Worm (Caenorhabditis elegans) whole organism, L1 larva: ENCODE data around the gene mltn-3.

ENCODE experiments used
- ceh-8 ChIP-seq: fragments of 200-800 bp; sonication (Bioruptor generic); optimal IDR thresholded peaks from 2 replicates; lab custom pipeline; 2018; ENCODE audit warnings: mild to moderate bottlenecking, missing genetic modification characterization, moderate library complexity, missing compliant biosample characterization
- ceh-82 ChIP-seq, 3 experiments: fragments of 150-350 bp in 1 of 3; sonication (generic microtip) in 2 of 3; optimal IDR thresholded peaks; 2 replicates each; lab custom pipeline; 2014 to 2017; ENCODE audit warnings: missing biosample characterization in 3 of 3, missing genetic modification characterization in 3 of 3
- ceh-88 ChIP-seq: fragments of 200-800 bp; sonication (Bioruptor generic); IDR thresholded peaks from 2 replicates; pipeline ENCODE4 v1.3.6; 2022; ENCODE audit warnings: missing genetic modification characterization, missing compliant biosample characterization
- ces-1 ChIP-seq: fragments of 150-350 bp; optimal IDR thresholded peaks from 2 replicates; lab custom pipeline; 2014; ENCODE audit warnings: missing biosample characterization, missing genetic modification reagents, missing genetic modification characterization
- dpl-1 ChIP-seq, 3 experiments: fragments of 150-350 bp in 2 of 3; sonication (generic microtip) in 1 of 3; optimal IDR thresholded peaks; 2 replicates each; lab custom pipeline; 2014 to 2017; ENCODE audit warnings: missing biosample characterization in 3 of 3, missing genetic modification characterization in 3 of 3, missing genetic modification reagents in 3 of 3
- dsc-1 ChIP-seq: sonication (generic microtip); optimal IDR thresholded peaks from 2 replicates; lab custom pipeline; 2016; ENCODE audit warnings: mild to moderate bottlenecking, missing genetic modification characterization, missing compliant biosample characterization
- efl-1 ChIP-seq, 4 experiments: fragments of 150-350 bp; optimal IDR thresholded peaks in 3 of 4; peaks in 1 of 4; 1 replicate in 1 of 4; 2 replicates in 3 of 4; lab custom pipeline; 2014; ENCODE audit warnings: missing biosample characterization in 2 of 4, missing genetic modification characterization in 2 of 4, missing genetic modification reagents in 2 of 4
- egl-13 ChIP-seq: sonication (generic microtip); optimal IDR thresholded peaks from 2 replicates; lab custom pipeline; 2016; ENCODE audit warnings: missing genotype, missing genetic modification reagents, missing genetic modification characterization, missing compliant biosample characterization
- elt-2 ChIP-seq: sonication (generic microtip); optimal IDR thresholded peaks from 2 replicates; lab custom pipeline; 2016; ENCODE audit warnings: missing genetic modification characterization, mild to moderate bottlenecking, inconsistent platforms, missing compliant biosample characterization, missing genetic modification reagents
- ets-5 ChIP-seq: fragments of 200-800 bp; sonication (Bioruptor generic); IDR thresholded peaks from 2 replicates; pipeline ENCODE4 v1.3.6; 2022; ENCODE audit warnings: missing genetic modification characterization, missing compliant biosample characterization
- fos-1 ChIP-seq: fragments of 150-350 bp; optimal IDR thresholded peaks from 2 replicates; lab custom pipeline; 2014; ENCODE audit warnings: missing biosample characterization, missing genetic modification characterization
- hlh-4 ChIP-seq: sonication (generic microtip); optimal IDR thresholded peaks from 2 replicates; lab custom pipeline; 2016; ENCODE audit warnings: mild to moderate bottlenecking, missing genetic modification characterization, missing compliant biosample characterization
- irx-1 ChIP-seq: sonication (generic microtip); optimal IDR thresholded peaks from 2 replicates; lab custom pipeline; 2016; ENCODE audit warnings: missing genetic modification characterization, missing compliant biosample characterization
- isw-1 ChIP-seq: fragments of 200-800 bp; sonication (Bioruptor generic); IDR thresholded peaks from 2 replicates; pipeline ENCODE4 v1.3.6; 2022; ENCODE audit warnings: missing genetic modification characterization, missing compliant biosample characterization
- jun-1 ChIP-seq: fragments of 150-350 bp; optimal IDR thresholded peaks from 2 replicates; lab custom pipeline; 2014; ENCODE audit warnings: missing biosample characterization, missing genetic modification reagents, missing genetic modification characterization
- lin-14 ChIP-seq: fragments of 200-800 bp; sonication (Bioruptor generic); optimal IDR thresholded peaks from 2 replicates; lab custom pipeline; 2018; ENCODE audit warnings: mild to moderate bottlenecking, missing genetic modification characterization, moderate library complexity, missing compliant biosample characterization
- lin-35 ChIP-seq, 2 experiments: fragments of 150-350 bp; optimal IDR thresholded peaks; 2 replicates each; lab custom pipeline; 2014; ENCODE audit warnings: missing biosample characterization in 2 of 2, missing genetic modification characterization in 2 of 2, missing genetic modification reagents in 2 of 2
- lir-3 ChIP-seq: sonication (generic microtip); optimal IDR thresholded peaks from 2 replicates; lab custom pipeline; 2016; ENCODE audit warnings: mild to moderate bottlenecking, missing genetic modification characterization, moderate library complexity, missing compliant biosample characterization; ENCODE audit not compliant: poor library complexity
- lsy-2 ChIP-seq, 2 experiments: fragments of 150-350 bp; optimal IDR thresholded peaks; 2 replicates each; lab custom pipeline; 2014; ENCODE audit warnings: missing biosample characterization in 2 of 2, missing genetic modification characterization in 2 of 2
- mep-1 ChIP-seq: fragments of 150-350 bp; optimal IDR thresholded peaks from 2 replicates; lab custom pipeline; 2014; ENCODE audit warnings: missing biosample characterization, missing genetic modification characterization
- nhr-20 ChIP-seq: sonication (generic microtip); optimal IDR thresholded peaks from 2 replicates; lab custom pipeline; 2016; ENCODE audit warnings: mild to moderate bottlenecking, missing genetic modification characterization, missing compliant biosample characterization
- nhr-47 ChIP-seq: sonication (generic microtip); optimal IDR thresholded peaks from 2 replicates; lab custom pipeline; 2016; ENCODE audit warnings: mild to moderate bottlenecking, missing genetic modification characterization, moderate library complexity, missing compliant biosample characterization
- nhr-71 ChIP-seq: sonication (generic microtip); optimal IDR thresholded peaks from 2 replicates; lab custom pipeline; 2016; ENCODE audit warnings: mild to moderate bottlenecking, missing genetic modification characterization, moderate library complexity, missing compliant biosample characterization
- nhr-85 ChIP-seq: sonication (generic microtip); peaks from one replicate; lab custom pipeline; 2016; ENCODE audit warnings: missing genetic modification characterization, inconsistent platforms, missing compliant biosample characterization
- pqm-1 ChIP-seq: sonication (generic microtip); optimal IDR thresholded peaks from 3 replicates; lab custom pipeline; 2017; ENCODE audit warnings: missing biosample characterization, missing genetic modification characterization
- rnt-1 ChIP-seq: sonication (generic microtip); optimal IDR thresholded peaks from 2 replicates; lab custom pipeline; 2016; ENCODE audit warnings: mild to moderate bottlenecking, missing genetic modification characterization, moderate library complexity, missing compliant biosample characterization
- skn-1 ChIP-seq: fragments of 150-350 bp; optimal IDR thresholded peaks from 2 replicates; lab custom pipeline; 2014; ENCODE audit warnings: missing biosample characterization, missing genetic modification characterization
- snu-23 ChIP-seq: sonication (generic microtip); optimal IDR thresholded peaks from 2 replicates; lab custom pipeline; 2016; ENCODE audit warnings: missing genetic modification characterization, missing compliant biosample characterization
- sptf-1 ChIP-seq: fragments of 150-350 bp; optimal IDR thresholded peaks from 2 replicates; lab custom pipeline; 2014; ENCODE audit warnings: missing biosample characterization, missing genetic modification characterization
- sup-37 ChIP-seq: fragments of 200-800 bp; sonication (Bioruptor generic); optimal IDR thresholded peaks from 2 replicates; lab custom pipeline; 2018; ENCODE audit warnings: mild to moderate bottlenecking, missing genetic modification characterization, missing compliant biosample characterization
- unc-130 ChIP-seq: fragments of 150-350 bp; optimal IDR thresholded peaks from 2 replicates; lab custom pipeline; 2017; ENCODE audit warnings: missing biosample characterization, missing genetic modification characterization, inconsistent platforms
- unc-86 ChIP-seq: sonication (generic microtip); optimal IDR thresholded peaks from 2 replicates; lab custom pipeline; 2016; ENCODE audit warnings: missing genetic modification characterization, missing compliant biosample characterization
- unc-98 ChIP-seq: fragments of 200-800 bp; sonication (Bioruptor generic); IDR thresholded peaks from 2 replicates; pipeline ENCODE4 v1.3.6; 2022; ENCODE audit warnings: missing genetic modification characterization, missing compliant biosample characterization
- zip-4 ChIP-seq: fragments of 200-800 bp; sonication (Bioruptor generic); optimal IDR thresholded peaks from 2 replicates; lab custom pipeline; 2018; ENCODE audit warnings: mild to moderate bottlenecking, missing genetic modification characterization, moderate library complexity, missing compliant biosample characterization
- ztf-4 ChIP-seq: fragments of 150-350 bp; optimal IDR thresholded peaks from 2 replicates; lab custom pipeline; 2014; ENCODE audit warnings: missing biosample characterization, missing genetic modification characterization

mltn-3 gene

ce11 chrII:13888278-13888677 lies 27.9 kb upstream of the mltn-3 start, which contains the start of gene mcd-1 (continued):
- no peak for TF ChIP-seq ztf-4 (tag; lab: Kevin White, UChicago)
- TF ChIP-seq isw-1 (GFP tag; lab: Robert Waterston, UW), result peak; percentile 32
- TF ChIP-seq dsc-1 (tag; lab: Kevin White, UChicago), result no peak
- peak; percentile 5 for TF ChIP-seq fos-1 (tag; lab: Kevin White, UChicago)
- no peak for TF ChIP-seq irx-1
- TF ChIP-seq efl-1 (optimal IDR thresholded peaks at IDR 0.05; lab: Kevin White, UChicago), result peak; percentile 80 to 98
- peak; percentile 80 to 97 for TF ChIP-seq efl-1 (GFP tag; optimal IDR thresholded peaks at IDR 0.05 in 1 of 2; lab: Kevin White, UChicago)
- no peak for TF ChIP-seq lir-3 (tag; lab: Kevin White, UChicago)
- TF ChIP-seq ceh-8, result no peak
- TF ChIP-seq unc-86 (tag; lab: Kevin White, UChicago), result peak; percentile 26

- TF ChIP-seq unc-98, result no peak
- peak; percentile 40 for TF ChIP-seq ceh-8
Measured at ce11 chrII:13896279-13896774, 19.8 kb upstream of the mltn-3 start.

ce11 chrII:13899777-13900176 lies 16.4 kb upstream of the mltn-3 start:
- TF ChIP-seq dpl-1 (GFP tag; optimal IDR thresholded peaks at IDR 0.05; lab: Kevin White, UChicago), result no peak
- no peak for TF ChIP-seq ces-1 (GFP tag; lab: Kevin White, UChicago)
- TF ChIP-seq ets-5 (GFP tag; lab: Robert Waterston, UW), result no peak
- no peak for TF ChIP-seq irx-1
- TF ChIP-seq, all 84 proteins: peak for 0

- TF ChIP-seq ceh-88 (GFP tag; lab: Robert Waterston, UW) (no peak), nhr-85 (no peak), elt-2 (tag; lab: Kevin White, UChicago) (no peak), rnt-1 (tag; lab: Kevin White, UChicago) (no peak), pqm-1 (tag; lab: Kevin White, UChicago) (no peak), dpl-1 (GFP tag; optimal IDR thresholded peaks at IDR 0.05; lab: Kevin White, UChicago) (no peak), lin-35 (GFP tag; optimal IDR thresholded peaks at IDR 0.05; lab: Kevin White, UChicago) (no peak), skn-1 (no peak), sup-37 (GFP tag; lab: Kevin White, UChicago) (no peak)
Measured at ce11 chrII:13902014-13902413, 14.1 kb upstream of the mltn-3 start, which contains the start of gene W02B8.1. Gene W02B8.1, minus strand, starts transcription at chrII:13902114.

ce11 chrII:13903482-13903881 lies 12.7 kb upstream of the mltn-3 start:
- TF ChIP-seq lin-35 (GFP tag; optimal IDR thresholded peaks at IDR 0.05; lab: Kevin White, UChicago), result peak in 1 of 2 experiments; percentile 9
- TF ChIP-seq nhr-71 (tag; lab: Kevin White, UChicago), result peak; percentile 57
- TF ChIP-seq lir-3 (tag; lab: Kevin White, UChicago), result no peak
- peak; percentile 18 to 46 for TF ChIP-seq lsy-2 (tag; optimal IDR thresholded peaks at IDR 0.05; lab: Kevin White, UChicago)
- no peak for TF ChIP-seq skn-1
- TF ChIP-seq dsc-1 (tag; lab: Kevin White, UChicago), result peak; percentile 26
- TF ChIP-seq lin-14 (GFP tag; lab: Kevin White, UChicago), result peak; percentile 73
- TF ChIP-seq rnt-1 (tag; lab: Kevin White, UChicago), result peak; percentile 69
- peak; percentile 31 for TF ChIP-seq unc-130 (tag; lab: Kevin White, UChicago)
- TF ChIP-seq snu-23 (GFP tag; lab: Kevin White, UChicago), result peak; percentile 50
- TF ChIP-seq ztf-4 (tag; lab: Kevin White, UChicago), result peak; percentile 0
- TF ChIP-seq sptf-1, result no peak
- peak; percentile 6 for TF ChIP-seq nhr-47
- TF ChIP-seq zip-4 (GFP tag; lab: Kevin White, UChicago), result no peak
- peak in 1 of 3 experiments; percentile 21 for TF ChIP-seq dpl-1 (GFP tag; optimal IDR thresholded peaks at IDR 0.05; lab: Kevin White, UChicago)
- TF ChIP-seq hlh-4 (tag; lab: Kevin White, UChicago), result no peak
- TF ChIP-seq egl-13 (tag; lab: Kevin White, UChicago), result no peak
- TF ChIP-seq ceh-82 (tag; optimal IDR thresholded peaks at IDR 0.05; lab: Kevin White, UChicago), result no peak
- no peak for TF ChIP-seq jun-1 (tag; lab: Kevin White, UChicago)
- TF ChIP-seq ceh-88 (GFP tag; lab: Robert Waterston, UW), result no peak
- TF ChIP-seq nhr-20 (tag; lab: Kevin White, UChicago), result peak; percentile 4
- peak in 1 of 2 experiments; percentile 17 for TF ChIP-seq efl-1 (optimal IDR thresholded peaks at IDR 0.05; lab: Kevin White, UChicago)
- TF ChIP-seq efl-1 (GFP tag; optimal IDR thresholded peaks at IDR 0.05 in 1 of 2; lab: Kevin White, UChicago), result peak in 1 of 2 experiments; percentile 28
- no peak for TF ChIP-seq irx-1
- TF ChIP-seq mep-1 (tag; lab: Kevin White, UChicago), result no peak
- TF ChIP-seq ceh-8, result no peak
